Worm (Caenorhabditis elegans) whole organism, young adult: ENCODE results near the gene odr-7.
A peak's percentile ranks its signal among the peaks of the same experiment; 100 is the strongest.

ENCODE experiments used
- B0019.2 ChIP-seq: fragments of 200-800 bp; sonication (Bioruptor generic); conservative IDR thresholded peaks from 2 replicates; pipeline ENCODE4 v1.3.6; 2022; ENCODE audit warnings: missing genetic modification reagents, missing genetic modification characterization, missing compliant biosample characterization
- C06A6.2 ChIP-seq: fragments of 200-800 bp; sonication (Bioruptor generic); conservative IDR thresholded peaks from 2 replicates; pipeline ENCODE4 v1.3.6; 2022; ENCODE audit warnings: missing genetic modification characterization, missing compliant biosample characterization
- F33H1.4 ChIP-seq: fragments of 200-800 bp; sonication (Bioruptor generic); IDR thresholded peaks from 2 replicates; pipeline ENCODE4 v1.3.6; 2022; ENCODE audit warnings: missing genetic modification reagents, missing genetic modification characterization, missing compliant biosample characterization
- K11D2.4 ChIP-seq: fragments of 200-800 bp; sonication (Bioruptor generic); IDR thresholded peaks from 2 replicates; pipeline ENCODE4 v1.3.6; 2022; ENCODE audit warnings: missing genetic modification reagents, missing genetic modification characterization, missing compliant biosample characterization
- Y95B8A.8 ChIP-seq: fragments of 200-800 bp; sonication (Bioruptor generic); IDR thresholded peaks from 2 replicates; pipeline ENCODE4 v1.3.6; 2022; ENCODE audit warnings: missing genetic modification reagents, missing genetic modification characterization, missing compliant biosample characterization
- ZK185.1 ChIP-seq: sonication (generic microtip); optimal IDR thresholded peaks from 2 replicates; lab custom pipeline; 2016; ENCODE audit warnings: mild to moderate bottlenecking, missing genetic modification characterization, missing compliant biosample characterization; ENCODE audit not compliant: poor library complexity, severe bottlenecking
- akir-1 ChIP-seq: fragments of 200-800 bp; sonication (Bioruptor generic); optimal IDR thresholded peaks from 2 replicates; lab custom pipeline; 2018; ENCODE audit warnings: mild to moderate bottlenecking, missing genetic modification characterization, moderate library complexity, missing compliant biosample characterization
- attf-3 ChIP-seq: fragments of 200-800 bp; sonication (Bioruptor generic); conservative IDR thresholded peaks from 2 replicates; pipeline ENCODE4 v1.3.6; 2022; ENCODE audit warnings: missing genetic modification reagents, missing genetic modification characterization, missing compliant biosample characterization
- attf-5 ChIP-seq: fragments of 200-800 bp; sonication (Bioruptor generic); optimal IDR thresholded peaks from 2 replicates; lab custom pipeline; 2018; ENCODE audit warnings: mild to moderate bottlenecking, missing genetic modification characterization, missing compliant biosample characterization
- bed-1 ChIP-seq: fragments of 200-800 bp; sonication (Bioruptor generic); IDR thresholded peaks from 2 replicates; pipeline ENCODE4 v1.3.6; 2022; ENCODE audit warnings: missing genetic modification reagents, missing genetic modification characterization, missing compliant biosample characterization
- ccch-3 ChIP-seq: fragments of 200-800 bp; sonication (Bioruptor generic); optimal IDR thresholded peaks from 2 replicates; lab custom pipeline; 2018; ENCODE audit warnings: mild to moderate bottlenecking, missing genetic modification characterization, missing compliant biosample characterization
- ceh-100 ChIP-seq: fragments of 200-800 bp; sonication (Bioruptor generic); IDR thresholded peaks from 2 replicates; pipeline ENCODE4 v1.3.6; 2022; ENCODE audit warnings: missing genetic modification reagents, missing genetic modification characterization, missing compliant biosample characterization
- ceh-79 ChIP-seq: sonication (generic microtip); optimal IDR thresholded peaks from 2 replicates; lab custom pipeline; 2017; ENCODE audit warnings: mild to moderate bottlenecking, missing genetic modification characterization, missing compliant biosample characterization
- ceh-91 ChIP-seq: fragments of 200-800 bp; sonication (Bioruptor generic); IDR thresholded peaks from 2 replicates; pipeline ENCODE4 v1.3.6; 2022; ENCODE audit warnings: missing genetic modification reagents, missing genetic modification characterization, missing compliant biosample characterization
- dox-1 ChIP-seq: fragments of 200-800 bp; sonication (Bioruptor generic); IDR thresholded peaks from 2 replicates; pipeline ENCODE4 v1.3.6; 2022; ENCODE audit warnings: missing genetic modification reagents, missing genetic modification characterization, missing compliant biosample characterization
- dpl-1 ChIP-seq: fragments of 150-350 bp; optimal IDR thresholded peaks from 2 replicates; lab custom pipeline; 2014; ENCODE audit warnings: missing biosample characterization, missing genetic modification reagents, missing genetic modification characterization
- egl-18 ChIP-seq: fragments of 200-800 bp; sonication (Bioruptor generic); IDR thresholded peaks from 2 replicates; pipeline ENCODE4 v1.3.6; 2022; ENCODE audit warnings: missing genetic modification reagents, missing genetic modification characterization, missing compliant biosample characterization
- egl-44 ChIP-seq: fragments of 200-800 bp; sonication (Bioruptor generic); IDR thresholded peaks from 2 replicates; pipeline ENCODE4 v1.3.6; 2022; ENCODE audit warnings: missing genetic modification reagents, missing genetic modification characterization, missing compliant biosample characterization
- ets-4 ChIP-seq: fragments of 200-800 bp; sonication (Bioruptor generic); optimal IDR thresholded peaks from 2 replicates; lab custom pipeline; 2018; ENCODE audit warnings: mild to moderate bottlenecking, missing genetic modification characterization, missing compliant biosample characterization
- him-1 ChIP-seq: sonication (generic microtip); optimal IDR thresholded peaks from 2 replicates; lab custom pipeline; 2016; ENCODE audit warnings: missing genotype, missing genetic modification reagents, missing genetic modification characterization, missing compliant biosample characterization
- lag-1 ChIP-seq: fragments of 200-800 bp; sonication (Bioruptor generic); IDR thresholded peaks from 2 replicates; pipeline ENCODE4 v1.3.6; 2022; ENCODE audit warnings: missing genetic modification reagents, missing genetic modification characterization, missing compliant biosample characterization
- let-526 ChIP-seq: fragments of 200-800 bp; sonication (Bioruptor generic); IDR thresholded peaks from 2 replicates; pipeline ENCODE4 v1.3.6; 2022; ENCODE audit warnings: missing genetic modification reagents, missing genetic modification characterization, missing compliant biosample characterization
- let-607 ChIP-seq, 2 experiments: fragments of 200-800 bp in 1 of 2; sonication (Bioruptor generic) in 1 of 2; sonication (generic microtip) in 1 of 2; optimal IDR thresholded peaks; 2 replicates each; lab custom pipeline; 2016 to 2018; ENCODE audit warnings: mild to moderate bottlenecking in 2 of 2, missing compliant biosample characterization in 2 of 2, missing genetic modification characterization in 2 of 2, moderate library complexity in 2 of 2, missing genotype in 1 of 2
- lin-40 ChIP-seq: sonication (generic microtip); optimal IDR thresholded peaks from 2 replicates; lab custom pipeline; 2016; ENCODE audit warnings: missing genetic modification characterization, mild to moderate bottlenecking, missing compliant biosample characterization, missing genotype, missing genetic modification reagents
- lin-54 ChIP-seq: fragments of 200-800 bp; sonication (Bioruptor generic); optimal IDR thresholded peaks from 2 replicates; lab custom pipeline; 2018; ENCODE audit warnings: mild to moderate bottlenecking, missing genetic modification characterization, missing compliant biosample characterization
- lsl-1 ChIP-seq: fragments of 200-800 bp; sonication (Bioruptor generic); optimal IDR thresholded peaks from 2 replicates; lab custom pipeline; 2018; ENCODE audit warnings: mild to moderate bottlenecking, missing genetic modification characterization, moderate library complexity, missing compliant biosample characterization
- lsy-27 ChIP-seq: sonication (generic microtip); optimal IDR thresholded peaks from 2 replicates; lab custom pipeline; 2017; ENCODE audit warnings: missing genetic modification characterization, mild to moderate bottlenecking, missing compliant biosample characterization, antibody characterized with exemption, missing genotype, borderline replicate concordance; ENCODE audit not compliant: insufficient read depth
- madf-10 ChIP-seq: sonication (generic microtip); optimal IDR thresholded peaks from 2 replicates; lab custom pipeline; 2016; ENCODE audit warnings: mild to moderate bottlenecking, missing genetic modification characterization, missing compliant biosample characterization
- madf-6 ChIP-seq: fragments of 200-800 bp; sonication (Bioruptor generic); IDR thresholded peaks from 2 replicates; pipeline ENCODE4 v1.3.6; 2022; ENCODE audit warnings: missing genetic modification reagents, missing genetic modification characterization, missing compliant biosample characterization
- mes-4 ChIP-seq: sonication (generic microtip); optimal IDR thresholded peaks from 2 replicates; lab custom pipeline; 2016; ENCODE audit warnings: missing genotype, missing genetic modification characterization, missing compliant biosample characterization
- mxl-1 ChIP-seq: sonication (generic microtip); optimal IDR thresholded peaks from 2 replicates; lab custom pipeline; 2016; ENCODE audit warnings: missing genetic modification characterization, missing compliant biosample characterization
- nfya-1 ChIP-seq: sonication (generic microtip); optimal IDR thresholded peaks from 2 replicates; lab custom pipeline; 2017; ENCODE audit warnings: antibody characterized with exemption, missing compliant biosample characterization, missing genetic modification characterization, borderline replicate concordance; ENCODE audit not compliant: insufficient read depth
- nfyb-1 ChIP-seq: fragments of 200-800 bp; sonication (Bioruptor generic); IDR thresholded peaks from 2 replicates; pipeline ENCODE4 v1.3.6; 2022; ENCODE audit warnings: missing genetic modification reagents, missing genetic modification characterization, missing compliant biosample characterization
- nhr-80 ChIP-seq: sonication (generic microtip); optimal IDR thresholded peaks from 2 replicates; lab custom pipeline; 2016; ENCODE audit warnings: missing genetic modification characterization, missing compliant biosample characterization
- nhr-90 ChIP-seq: sonication (generic microtip); optimal IDR thresholded peaks from 2 replicates; lab custom pipeline; 2016; ENCODE audit warnings: missing genotype, mild to moderate bottlenecking, missing genetic modification characterization, missing compliant biosample characterization
- pbrm-1 ChIP-seq: fragments of 200-800 bp; sonication (Bioruptor generic); IDR thresholded peaks from 2 replicates; pipeline ENCODE4 v1.3.6; 2022; ENCODE audit warnings: missing genetic modification reagents, missing genetic modification characterization, missing compliant biosample characterization
- rec-8 ChIP-seq, 2 experiments: sonication (generic microtip); optimal IDR thresholded peaks; 2 replicates each; lab custom pipeline; 2016; ENCODE audit warnings: mild to moderate bottlenecking in 2 of 2, missing genetic modification characterization in 2 of 2, missing genetic modification reagents in 2 of 2, missing genotype in 2 of 2, missing biosample characterization in 1 of 2, missing compliant biosample characterization in 1 of 2, moderate library complexity in 1 of 2
- repo-1 ChIP-seq: sonication (generic microtip); optimal IDR thresholded peaks from 2 replicates; lab custom pipeline; 2017; ENCODE audit warnings: mild to moderate bottlenecking, missing genetic modification characterization, missing compliant biosample characterization
- snpc-3.4 ChIP-seq: sonication (generic microtip); optimal IDR thresholded peaks from 2 replicates; lab custom pipeline; 2017; ENCODE audit warnings: missing genetic modification characterization, mild to moderate bottlenecking, missing compliant biosample characterization, antibody characterized with exemption, moderate library complexity, missing genotype, missing genetic modification reagents
- tbx-9 ChIP-seq: sonication (generic microtip); optimal IDR thresholded peaks from 2 replicates; lab custom pipeline; 2016; ENCODE audit warnings: borderline replicate concordance, missing genetic modification characterization, inconsistent platforms, missing compliant biosample characterization
- ztf-18 ChIP-seq: sonication (generic microtip); optimal IDR thresholded peaks from 2 replicates; lab custom pipeline; 2016; ENCODE audit warnings: missing genotype, mild to moderate bottlenecking, missing genetic modification characterization, missing compliant biosample characterization
- ztf-22 ChIP-seq: fragments of 200-800 bp; sonication (Bioruptor generic); optimal IDR thresholded peaks from 2 replicates; lab custom pipeline; 2018; ENCODE audit warnings: mild to moderate bottlenecking, missing genetic modification characterization, moderate library complexity, missing compliant biosample characterization
- ztf-25 ChIP-seq: fragments of 200-800 bp; sonication (Bioruptor generic); IDR thresholded peaks from 2 replicates; pipeline ENCODE4 v1.3.6; 2022; ENCODE audit warnings: missing genetic modification reagents, missing genetic modification characterization, missing compliant biosample characterization
- ztf-26 ChIP-seq: sonication (generic microtip); optimal IDR thresholded peaks from 2 replicates; lab custom pipeline; 2017; ENCODE audit warnings: missing genetic modification characterization, missing compliant biosample characterization
- ztf-28 ChIP-seq: fragments of 200-800 bp; sonication (Bioruptor generic); IDR thresholded peaks from 2 replicates; pipeline ENCODE4 v1.3.6; 2022; ENCODE audit warnings: missing genetic modification reagents, missing genetic modification characterization, missing compliant biosample characterization
- ztf-3 ChIP-seq: fragments of 200-800 bp; sonication (Bioruptor generic); optimal IDR thresholded peaks from 2 replicates; lab custom pipeline; 2018; ENCODE audit warnings: mild to moderate bottlenecking, missing genetic modification characterization, missing compliant biosample characterization

The odr-7 gene

ce11 chrX:12484078-12484477, 22.6 kb upstream of the odr-7 start:
- TF ChIP-seq attf-3 (GFP tag; lab: Robert Waterston, UW) = no peak
- peak; percentile 64 to 78 for TF ChIP-seq let-607 (tag; optimal IDR thresholded peaks at IDR 0.05; lab: Kevin White, UChicago)
- TF ChIP-seq nhr-80 (tag; lab: Kevin White, UChicago) = peak; percentile 57

ce11 chrX:12480447-12480998, 19.1 kb upstream of the odr-7 start, which contains the start of gene atf-6:
TSS of gene atf-6 (plus strand) at chrX:12480948.
- TF ChIP-seq dox-1 (GFP tag; lab: Robert Waterston, UW) = peak; percentile 92
- no peak for TF ChIP-seq ztf-28 (GFP tag; lab: Robert Waterston, UW)
- TF ChIP-seq let-526 (GFP tag; lab: Robert Waterston, UW) = 0 out of 2 replicates have a peak, but pooled peaks have one; percentile 20
- no peak for TF ChIP-seq egl-18 (GFP tag; lab: Robert Waterston, UW)
- TF ChIP-seq lsl-1 (GFP tag; lab: Kevin White, UChicago) = no peak
- TF ChIP-seq tbx-9 (tag; lab: Kevin White, UChicago) = no peak
- TF ChIP-seq ceh-79 (tag; lab: Kevin White, UChicago) = no peak
- TF ChIP-seq egl-44 (GFP tag; lab: Robert Waterston, UW) = peak; percentile 71; the same call in 1 of the 2 replicates
- no peak for TF ChIP-seq nfyb-1
- TF ChIP-seq snpc-3.4 (tag; lab: Kevin White, UChicago) = no peak
- peak; percentile 80 for TF ChIP-seq ets-4 (GFP tag; lab: Kevin White, UChicago)
- no peak for TF ChIP-seq mes-4 (tag; lab: Kevin White, UChicago)
- TF ChIP-seq K11D2.4 (GFP tag; lab: Robert Waterston, UW) = peak; percentile 71
- 0 out of 2 replicates have a peak, but pooled peaks have one; percentile 44 for TF ChIP-seq ztf-25
- no peak for TF ChIP-seq akir-1 (GFP tag; lab: Kevin White, UChicago)
- TF ChIP-seq Y95B8A.8 (GFP tag; lab: Robert Waterston, UW) = no peak
- no peak for TF ChIP-seq repo-1
- TF ChIP-seq pbrm-1 = no peak; the same call in 1 of the 2 replicates
- TF ChIP-seq lag-1 (GFP tag; lab: Robert Waterston, UW) = no peak
- TF ChIP-seq B0019.2 (GFP tag; lab: Robert Waterston, UW) = no peak
- no peak for TF ChIP-seq dpl-1
- no peak for TF ChIP-seq mxl-1 (tag; lab: Kevin White, UChicago)
- peak; percentile 78 for TF ChIP-seq lin-40 (tag; lab: Kevin White, UChicago)
- TF ChIP-seq ztf-3 (GFP tag; lab: Kevin White, UChicago) = no peak
- TF ChIP-seq him-1 (tag; lab: Kevin White, UChicago) = no peak
- TF ChIP-seq madf-6 (GFP tag; lab: Robert Waterston, UW) = no peak
- peak; percentile 57; the same call in 1 of the 2 replicates for TF ChIP-seq C06A6.2
- TF ChIP-seq madf-10 (tag; lab: Kevin White, UChicago) = peak; percentile 55
- no peak for TF ChIP-seq lsy-27 (tag; lab: Kevin White, UChicago)
- no peak for TF ChIP-seq ceh-100 (GFP tag; lab: Robert Waterston, UW)
- TF ChIP-seq bed-1 (GFP tag; lab: Robert Waterston, UW) = no peak
- TF ChIP-seq ceh-91 = no peak
- no peak for TF ChIP-seq ZK185.1 (tag; lab: Kevin White, UChicago)
- TF ChIP-seq ztf-22 (GFP tag; lab: Kevin White, UChicago) = no peak
- TF ChIP-seq attf-5 (GFP tag; lab: Kevin White, UChicago) = peak; percentile 88
- TF ChIP-seq ccch-3 (GFP tag; lab: Kevin White, UChicago) = no peak
- peak; percentile 64 for TF ChIP-seq ztf-18 (tag; lab: Kevin White, UChicago)
- TF ChIP-seq F33H1.4 (GFP tag; lab: Robert Waterston, UW) = no peak
- no peak for TF ChIP-seq rec-8 (tag; optimal IDR thresholded peaks at IDR 0.05; lab: Kevin White, UChicago)
- TF ChIP-seq attf-3 (GFP tag; lab: Robert Waterston, UW) = no peak
- no peak for TF ChIP-seq lin-54 (GFP tag; lab: Kevin White, UChicago)
- no peak for TF ChIP-seq nfya-1
- TF ChIP-seq nhr-90 (tag; lab: Kevin White, UChicago) = peak; percentile 39
- peak; percentile 53 for TF ChIP-seq ztf-26 (tag; lab: Kevin White, UChicago)
